Worm (Caenorhabditis elegans) whole organism, L4/young adult: ENCODE measurements around the gene mip-2.

Experiments used
- W03F9.2 ChIP-seq: fragments of 150-350 bp; optimal IDR thresholded peaks from 2 replicates; lab custom pipeline; 2014; ENCODE audit warnings: missing biosample characterization, missing genetic modification characterization
- him-1 ChIP-seq: sonication (generic microtip); optimal IDR thresholded peaks from 2 replicates; lab custom pipeline; 2016; ENCODE audit warnings: missing genotype, missing genetic modification reagents, missing genetic modification characterization, missing compliant biosample characterization

ce11 chrV:13694103-13694502 lies 22.3 kb upstream of the mip-2 start:
- no peak for TF ChIP-seq him-1 (tag; lab: Kevin White, UChicago)
- no peak for TF ChIP-seq W03F9.2 (tag; lab: Kevin White, UChicago)
